Fruit fly (Drosophila melanogaster): Measurements from ENCODE around the gene ftz-f1.

Gene ftz-f1

DNA sequence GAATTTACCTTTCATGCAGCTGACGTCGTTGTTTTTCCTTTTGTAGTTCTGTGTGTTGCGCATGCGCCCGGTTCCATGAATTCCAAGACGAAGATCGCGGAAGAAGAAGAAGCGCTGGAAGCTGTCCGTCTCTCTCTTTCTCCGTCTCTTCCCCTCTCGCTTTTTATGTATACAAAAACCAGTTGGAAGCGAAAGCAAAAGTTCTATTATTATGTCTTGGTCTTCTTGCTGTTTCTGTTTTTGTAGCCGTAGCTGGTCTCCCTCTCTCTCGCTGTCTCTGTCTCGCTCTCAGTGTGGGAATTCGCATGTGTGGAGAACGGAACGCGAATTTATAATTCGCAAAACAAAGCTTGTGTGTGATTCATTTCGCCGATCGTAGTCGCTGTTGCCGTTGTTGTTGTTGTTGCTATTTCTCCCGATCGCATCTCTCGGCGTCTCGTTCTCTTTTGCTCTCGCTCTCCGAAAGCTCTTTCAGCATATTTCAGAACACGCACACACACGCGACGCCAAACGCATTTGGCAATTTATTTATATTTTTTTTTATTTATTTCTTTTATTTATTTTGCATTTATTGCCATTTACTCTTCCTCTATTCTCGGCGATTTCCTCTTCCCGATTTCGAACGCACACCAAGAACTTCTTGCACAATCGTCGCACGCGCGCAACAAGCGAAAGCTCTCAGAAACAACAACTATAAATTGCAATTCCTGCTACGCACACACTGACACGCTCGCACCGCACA is 838 bp downstream of the ftz-f1 start (continued):
- peak; percentile 45; the same call in 2 of the 3 replicates for TF ChIP-seq CG8119 (GFP tag; IDR thresholded peaks at IDR 0.05)
- no peak for TF ChIP-seq CG11902 (GFP tag; optimal IDR thresholded peaks at IDR 0.05)

- TF ChIP-seq Lpt (GFP tag; optimal IDR thresholded peaks at IDR 0.05) (no peak), CG11294 (GFP tag; IDR thresholded peaks at IDR 0.05) (no peak), acj6 (GFP tag; optimal IDR thresholded peaks at IDR 0.05) (peak; percentile 16), CG8632 (GFP tag; optimal IDR thresholded peaks at IDR 0.05) (peak; percentile 42), Eip78C (GFP tag) (peak; percentile 80), Met (GFP tag; optimal IDR thresholded peaks at IDR 0.05) (no peak), Ets96B (tag; optimal IDR thresholded peaks at IDR 0.05) (peak; percentile 28), CG6792 (GFP tag; optimal IDR thresholded peaks at IDR 0.05) (no peak), CG10631 (GFP tag; optimal IDR thresholded peaks at IDR 0.05) (peak; percentile 29)
These were observed 1.5 kb downstream of the ftz-f1 start for dm6 chr3L:18799508-18800062.

DNA sequence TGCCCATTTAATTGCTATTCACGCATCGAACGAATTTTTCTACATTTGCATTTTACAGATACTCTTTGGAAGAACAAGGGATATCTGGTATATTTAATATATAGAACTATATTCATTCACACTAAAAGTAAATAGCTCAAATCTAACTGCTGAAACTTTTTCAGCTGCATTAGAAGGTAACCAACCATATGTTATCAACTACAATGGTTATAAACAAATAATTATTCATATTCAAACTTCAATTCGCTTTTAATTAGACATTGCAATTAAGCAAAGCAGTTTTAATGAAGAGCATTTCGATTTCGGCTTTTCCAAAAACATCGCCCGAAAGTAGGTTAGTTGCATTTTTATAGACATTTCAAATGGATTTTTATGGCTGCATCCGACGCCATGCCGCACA is 4.7 kb downstream of the ftz-f1 start:
- TF ChIP-seq eg (GFP tag; IDR thresholded peaks at IDR 0.05) (peak; percentile 16; the same call in 1 of the 3 replicates), CG7368 (GFP tag; optimal IDR thresholded peaks at IDR 0.05) (no peak), CG32006 (GFP tag; optimal IDR thresholded peaks at IDR 0.05) (peak; percentile 2), Eip75B (GFP tag; optimal IDR thresholded peaks at IDR 0.05) (no peak), net (GFP tag; optimal IDR thresholded peaks at IDR 0.05) (no peak), pdm3 (GFP tag; optimal IDR thresholded peaks at IDR 0.05) (no peak), CG6808 (GFP tag; optimal IDR thresholded peaks at IDR 0.05) (no peak)

- TF ChIP-seq Eip75B (GFP tag; optimal IDR thresholded peaks at IDR 0.05), result peak; percentile 8
- no peak for TF ChIP-seq CG7368 (GFP tag; optimal IDR thresholded peaks at IDR 0.05)
- TF ChIP-seq fd85E (GFP tag; optimal IDR thresholded peaks at IDR 0.05), result no peak
- peak; percentile 12 for TF ChIP-seq OdsH (GFP tag; optimal IDR thresholded peaks at IDR 0.05)
- TF ChIP-seq Sox102F (GFP tag; optimal IDR thresholded peaks at IDR 0.05), result no peak
- no peak for TF ChIP-seq Ets96B (tag; optimal IDR thresholded peaks at IDR 0.05)
- TF ChIP-seq CG11762 (GFP tag; optimal IDR thresholded peaks at IDR 0.05; ENCODE audit: insufficient read depth), result peak; percentile 6
- TF ChIP-seq svp (GFP tag), result peak; percentile 23
- no peak for TF ChIP-seq CG6854 (GFP tag; optimal IDR thresholded peaks at IDR 0.05)
- peak; percentile 74 for TF ChIP-seq Eip78C (GFP tag)
- TF ChIP-seq CG11294 (GFP tag; IDR thresholded peaks at IDR 0.05), result peak; percentile 30; the same call in 1 of the 2 replicates
- TF ChIP-seq CG6163 (GFP tag; IDR thresholded peaks at IDR 0.05), result 0 out of 3 replicates have a peak, but pooled peaks have one; percentile 38
- TF ChIP-seq acj6 (GFP tag; optimal IDR thresholded peaks at IDR 0.05), result no peak
- TF ChIP-seq eg (GFP tag; IDR thresholded peaks at IDR 0.05), result peak; percentile 10; the same call in 1 of the 3 replicates
- TF ChIP-seq CG32006 (GFP tag; optimal IDR thresholded peaks at IDR 0.05), result peak; percentile 54
- no peak for TF ChIP-seq CG6792 (GFP tag; optimal IDR thresholded peaks at IDR 0.05)
- TF ChIP-seq CG15336 (GFP tag; IDR thresholded peaks at IDR 0.05), result 0 out of 2 replicates have a peak, but pooled peaks have one; percentile 6
- TF ChIP-seq CG31627 (GFP tag; optimal IDR thresholded peaks at IDR 0.05), result no peak
- peak; percentile 1 for TF ChIP-seq Hr4 (GFP tag; optimal IDR thresholded peaks at IDR 0.05)
- no peak for TF ChIP-seq Sox14 (GFP tag; optimal IDR thresholded peaks at IDR 0.05)
- TF ChIP-seq CG10631 (GFP tag; optimal IDR thresholded peaks at IDR 0.05), result no peak
- TF ChIP-seq CG1621 (tag; optimal IDR thresholded peaks at IDR 0.05), result no peak
- TF ChIP-seq Ets21C (GFP tag; optimal IDR thresholded peaks at IDR 0.05), result no peak
- TF ChIP-seq fkh (GFP tag; optimal IDR thresholded peaks at IDR 0.05), result peak; percentile 9
- TF ChIP-seq CG8119 (GFP tag; IDR thresholded peaks at IDR 0.05), result no peak
These were observed 5.9 kb downstream of the ftz-f1 start for dm6 chr3L:18795056-18795841.

Data from whole organism, prepupa.